Fruit fly (Drosophila melanogaster): ENCODE measurements around the gene Cyp311a1.

The Cyp311a1 gene

DNA sequence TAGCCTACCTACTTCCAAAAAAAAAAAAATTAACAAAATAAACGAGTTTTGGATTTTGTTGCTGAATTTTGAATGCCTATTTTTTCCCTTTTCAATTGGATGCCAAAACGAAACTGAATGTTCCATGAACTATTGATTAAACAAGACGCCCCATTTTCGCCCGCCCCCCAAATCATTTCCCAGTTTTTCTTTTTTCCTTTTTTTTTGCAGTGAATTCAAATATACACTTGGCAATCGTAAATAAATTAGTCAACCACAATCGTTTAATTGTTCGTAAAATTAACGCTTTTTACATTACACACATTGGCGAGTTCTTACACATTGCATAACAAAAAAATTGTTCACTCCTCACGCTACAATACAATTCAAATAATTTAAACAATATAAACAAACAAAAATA lies 38.6 kb downstream of the Cyp311a1 start, which contains the start of gene CG18130:
TSS of gene CG18130 (minus strand) at position 101 of the 400 bp plus-strand sequence.
- no peak for TF ChIP-seq noc (tag; optimal IDR thresholded peaks at IDR 0.05)

- no peak for TF ChIP-seq noc (tag; optimal IDR thresholded peaks at IDR 0.05)
Observed at dm6 chrX:11988912-11989311, 42.4 kb downstream of the Cyp311a1 start, which contains the start of gene tsg. TSS of gene tsg (minus strand) at chrX:11988948.

DNA sequence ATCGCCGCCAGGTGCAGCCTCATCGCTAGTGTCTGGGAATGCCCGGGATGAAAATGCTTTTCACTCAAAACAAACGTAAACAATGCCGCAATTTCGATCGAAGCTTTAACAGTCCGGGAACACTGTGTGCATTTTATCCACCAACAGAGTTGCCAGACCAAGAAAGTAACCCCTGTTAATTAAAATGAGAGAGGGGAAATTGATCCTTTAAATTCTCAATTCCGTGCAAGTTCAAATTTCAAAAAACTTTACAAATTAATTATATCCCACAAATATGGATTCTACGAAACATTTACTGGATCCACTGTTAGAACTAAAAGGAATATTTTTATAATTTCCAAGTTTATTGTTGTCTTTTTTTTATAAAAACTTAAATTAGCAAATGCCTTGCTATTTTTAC lies 43.6 kb downstream of the Cyp311a1 start, which contains the start of gene gd:
TSS of gene gd (minus strand) at position 101 of the 400 bp plus-strand sequence.
- TF ChIP-seq noc (tag; optimal IDR thresholded peaks at IDR 0.05): no peak

- no peak for TF ChIP-seq noc (tag; optimal IDR thresholded peaks at IDR 0.05)
Observed at dm6 chrX:11984987-11985386, 46.3 kb downstream of the Cyp311a1 start, which contains the start of gene cac. TSS of gene cac (minus strand) at chrX:11985087.

dm6 chrX:11983838-11984237 lies 47.4 kb downstream of the Cyp311a1 start:
- no peak for TF ChIP-seq noc (tag; optimal IDR thresholded peaks at IDR 0.05)
